Fruit fly (Drosophila melanogaster) whole organism, embryonic: ENCODE data around the gene Grasp65.

Experiments used
- Ada2b ChIP-seq: fragments of 200-800 bp; sonication (Bioruptor generic); IDR thresholded peaks from 2 replicates; pipeline ENCODE4 v1.3.6; 2022; ENCODE audit warnings: missing biosample characterization, missing genetic modification characterization
- B-H2 ChIP-seq: fragments of 200-800 bp; sonication (Bioruptor generic); optimal IDR thresholded peaks from 2 replicates; lab custom pipeline; 2018; ENCODE audit warnings: missing biosample characterization, mild to moderate bottlenecking, missing genetic modification characterization
- CG10209 ChIP-seq: fragments of 200-800 bp; sonication (Bioruptor generic); optimal IDR thresholded peaks from 3 replicates; lab custom pipeline; 2017; ENCODE audit warnings: missing biosample characterization, mild to moderate bottlenecking, missing genetic modification characterization, missing genetic modification reagents
- CG10431 ChIP-seq: fragments of 200-800 bp; sonication (Bioruptor generic); optimal IDR thresholded peaks from 3 replicates; lab custom pipeline; 2018; ENCODE audit warnings: missing biosample characterization, mild to moderate bottlenecking, missing genetic modification characterization
- CG11085 ChIP-seq: fragments of 200-800 bp; sonication (Bioruptor generic); IDR thresholded peaks from 2 replicates; pipeline ENCODE4 v1.3.6; 2022; ENCODE audit warnings: missing biosample characterization, missing genetic modification characterization
- CG11560 ChIP-seq: fragments of 200-800 bp; sonication (Bioruptor generic); IDR thresholded peaks from 3 replicates; pipeline ENCODE4 v1.3.6; 2022; ENCODE audit warnings: missing biosample characterization, missing genetic modification characterization
- CG12071 ChIP-seq: fragments of 200-800 bp; sonication (Bioruptor generic); optimal IDR thresholded peaks from 3 replicates; lab custom pipeline; 2018; ENCODE audit warnings: missing biosample characterization, mild to moderate bottlenecking, missing genetic modification characterization
- CG12155 ChIP-seq: fragments of 200-800 bp; sonication (Bioruptor generic); optimal IDR thresholded peaks from 3 replicates; lab custom pipeline; 2016; ENCODE audit warnings: missing biosample characterization, missing genetic modification characterization
- CG13123 ChIP-seq: fragments of 200-800 bp; sonication (Bioruptor generic); optimal IDR thresholded peaks from 2 replicates; lab custom pipeline; 2016; ENCODE audit warnings: missing biosample characterization, missing genetic modification characterization
- CG14014 ChIP-seq: fragments of 200-800 bp; sonication (Bioruptor generic); IDR thresholded peaks from 2 replicates; pipeline ENCODE4 v1.3.6; 2022; ENCODE audit warnings: missing biosample characterization, missing genetic modification characterization
- CG14441 ChIP-seq: fragments of 200-800 bp; sonication (Bioruptor generic); IDR thresholded peaks from 2 replicates; pipeline ENCODE4 v1.3.6; 2022; ENCODE audit warnings: missing biosample characterization, missing genetic modification characterization
- CG1603 ChIP-seq: fragments of 200-800 bp; sonication (Bioruptor generic); optimal IDR thresholded peaks from 2 replicates; lab custom pipeline; 2019; ENCODE audit warnings: missing biosample characterization, mild to moderate bottlenecking, missing genetic modification characterization, moderate library complexity
- CG17912 ChIP-seq: fragments of 200-800 bp; sonication (Bioruptor generic); optimal IDR thresholded peaks from 2 replicates; lab custom pipeline; 2018; ENCODE audit warnings: missing biosample characterization, mild to moderate bottlenecking, missing genetic modification characterization
- CG18599 ChIP-seq: fragments of 200-800 bp; sonication (Bioruptor generic); optimal IDR thresholded peaks from 3 replicates; lab custom pipeline; 2017; ENCODE audit warnings: missing biosample characterization, missing genetic modification characterization, mild to moderate bottlenecking, moderate library complexity, missing genetic modification reagents
- CG2889 ChIP-seq: fragments of 200-800 bp; sonication (Bioruptor generic); IDR thresholded peaks from 3 replicates; pipeline ENCODE4 v1.3.6; 2022; ENCODE audit warnings: missing biosample characterization, missing genetic modification characterization
- CG30403 ChIP-seq: fragments of 200-800 bp; sonication (Bioruptor generic); optimal IDR thresholded peaks from 3 replicates; lab custom pipeline; 2016; ENCODE audit warnings: missing biosample characterization, missing genetic modification characterization
- CG3726 ChIP-seq: fragments of 200-800 bp; sonication (Bioruptor generic); IDR thresholded peaks from 3 replicates; pipeline ENCODE4, ENCODE4 v1.3.6; 2022; ENCODE audit warnings: missing biosample characterization, missing genetic modification characterization
- CG4424 ChIP-seq: fragments of 200-800 bp; sonication (Bioruptor generic); optimal IDR thresholded peaks from 3 replicates; lab custom pipeline; 2016; ENCODE audit warnings: missing biosample characterization, missing genetic modification characterization
- CG4707 ChIP-seq: fragments of 200-800 bp; sonication (Bioruptor generic); optimal IDR thresholded peaks from 2 replicates; lab custom pipeline; 2018; ENCODE audit warnings: missing biosample characterization, mild to moderate bottlenecking, missing genetic modification characterization, moderate library complexity
- CG4730 ChIP-seq: fragments of 200-800 bp; sonication (Bioruptor generic); IDR thresholded peaks from 2 replicates; pipeline ENCODE4 v1.3.6; 2022; ENCODE audit warnings: missing biosample characterization, missing genetic modification characterization
- CG7556 ChIP-seq: fragments of 200-800 bp; sonication (Bioruptor generic); optimal IDR thresholded peaks from 2 replicates; lab custom pipeline; 2017; ENCODE audit warnings: missing biosample characterization, mild to moderate bottlenecking, missing genetic modification characterization
- CG8359 ChIP-seq: fragments of 200-800 bp; sonication (Bioruptor generic); optimal IDR thresholded peaks from 2 replicates; lab custom pipeline; 2017; ENCODE audit warnings: missing biosample characterization, mild to moderate bottlenecking, missing genetic modification characterization, borderline replicate concordance
- Camta ChIP-seq: fragments of 200-800 bp; sonication (Bioruptor generic); optimal IDR thresholded peaks from 2 replicates; lab custom pipeline; 2016; ENCODE audit warnings: missing biosample characterization, missing genetic modification characterization
- Chrac-16 ChIP-seq: fragments of 200-800 bp; sonication (Bioruptor generic); optimal IDR thresholded peaks from 3 replicates; lab custom pipeline; 2016; ENCODE audit warnings: missing biosample characterization, missing genetic modification characterization
- Dll ChIP-seq: fragments of 200-800 bp; sonication (Bioruptor generic); IDR thresholded peaks from 4 replicates; pipeline ENCODE4 v1.3.6; 2022; ENCODE audit warnings: missing biosample characterization, missing genetic modification characterization; ENCODE audit not compliant: partially characterized antibody
- GATAe ChIP-seq: fragments of 200-800 bp; sonication (Bioruptor generic); conservative IDR thresholded peaks from 2 replicates; pipeline ENCODE4 v1.3.6; 2022; ENCODE audit warnings: missing biosample characterization, missing genetic modification characterization
- Gug ChIP-seq: fragments of 200-800 bp; sonication (Bioruptor generic); IDR thresholded peaks from 4 replicates; pipeline ENCODE4 v1.3.6; 2022; ENCODE audit warnings: missing biosample characterization, missing genetic modification characterization
- HLH4C ChIP-seq: fragments of 200-800 bp; sonication (Bioruptor generic); IDR thresholded peaks from 3 replicates; pipeline ENCODE4 v1.3.6; 2022; ENCODE audit warnings: missing biosample characterization, missing genetic modification characterization; ENCODE audit not compliant: partially characterized antibody
- Hr39 ChIP-seq: fragments of >200 bp; optimal IDR thresholded peaks from 2 replicates; lab custom pipeline; 2017
- Lhr ChIP-seq: fragments of 200-800 bp; sonication (Bioruptor generic); optimal IDR thresholded peaks from 3 replicates; lab custom pipeline; 2017; ENCODE audit warnings: mild to moderate bottlenecking, missing biosample characterization, missing genetic modification reagents, missing genetic modification characterization
- Lpt ChIP-seq: fragments of >200 bp; optimal IDR thresholded peaks from 2 replicates; lab custom pipeline; 2018; ENCODE audit warnings: missing biosample characterization, missing genetic modification characterization
- Mrtf ChIP-seq: fragments of 200-800 bp; sonication (Bioruptor generic); IDR thresholded peaks from 3 replicates; pipeline ENCODE4 v1.3.6; 2022; ENCODE audit warnings: missing biosample characterization, missing genetic modification characterization
- NfI ChIP-seq: fragments of 200-800 bp; sonication (Bioruptor generic); optimal IDR thresholded peaks from 3 replicates; lab custom pipeline; 2018; ENCODE audit warnings: missing biosample characterization, mild to moderate bottlenecking, missing genetic modification characterization, moderate library complexity
- Poxn ChIP-seq: fragments of 200-800 bp; sonication (Bioruptor generic); IDR thresholded peaks from 2 replicates; pipeline ENCODE4 v1.3.6; 2022; ENCODE audit warnings: missing biosample characterization, missing genetic modification characterization
- Scr ChIP-seq: fragments of 200-800 bp; sonication (Bioruptor generic); IDR thresholded peaks from 2 replicates; pipeline ENCODE4 v1.3.6; 2022; ENCODE audit warnings: missing biosample characterization, missing genetic modification characterization; ENCODE audit not compliant: partially characterized antibody
- TFAM ChIP-seq: fragments of 200-800 bp; sonication (Bioruptor generic); optimal IDR thresholded peaks from 2 replicates; lab custom pipeline; 2017; ENCODE audit warnings: missing biosample characterization, missing genetic modification characterization, inconsistent platforms
- Taf1 ChIP-seq: fragments of 200-800 bp; sonication (Bioruptor generic); IDR thresholded peaks from 2 replicates; pipeline ENCODE4 v1.3.6; 2022; ENCODE audit warnings: missing biosample characterization, missing genetic modification characterization
- bcd ChIP-seq: fragments of 200-800 bp; sonication (Bioruptor generic); optimal IDR thresholded peaks from 2 replicates; lab custom pipeline; 2017; ENCODE audit warnings: missing biosample characterization, mild to moderate bottlenecking, missing genetic modification characterization
- fd3F ChIP-seq: fragments of 200-800 bp; sonication (Bioruptor generic); optimal IDR thresholded peaks from 2 replicates; lab custom pipeline; 2018; ENCODE audit warnings: missing biosample characterization, mild to moderate bottlenecking, missing genetic modification characterization, moderate library complexity
- gcm2 ChIP-seq: fragments of 200-800 bp; sonication (Bioruptor generic); optimal IDR thresholded peaks from 2 replicates; lab custom pipeline; 2016; ENCODE audit warnings: missing biosample characterization, missing genetic modification characterization
- gfzf ChIP-seq: fragments of 200-800 bp; sonication (Bioruptor generic); optimal IDR thresholded peaks from 2 replicates; lab custom pipeline; 2016; ENCODE audit warnings: missing biosample characterization, mild to moderate bottlenecking, missing genetic modification characterization, moderate library complexity
- ind ChIP-seq: fragments of 200-800 bp; sonication (Bioruptor generic); optimal IDR thresholded peaks from 3 replicates; lab custom pipeline; 2016; ENCODE audit warnings: missing biosample characterization, missing genetic modification characterization
- jing ChIP-seq: fragments of 200-800 bp; sonication (Bioruptor generic); optimal IDR thresholded peaks from 2 replicates; lab custom pipeline; 2018; ENCODE audit warnings: missing biosample characterization, mild to moderate bottlenecking, missing genetic modification characterization
- lab ChIP-seq: fragments of 200-800 bp; sonication (Bioruptor generic); optimal IDR thresholded peaks from 3 replicates; lab custom pipeline; 2017; ENCODE audit warnings: missing biosample characterization, missing genetic modification characterization, mild to moderate bottlenecking, moderate library complexity, missing genetic modification reagents
- luna ChIP-seq: fragments of 200-800 bp; sonication (Bioruptor generic); optimal IDR thresholded peaks from 2 replicates; lab custom pipeline; 2016; ENCODE audit warnings: missing biosample characterization, missing genetic modification characterization
- mld ChIP-seq: fragments of 200-800 bp; sonication (Bioruptor generic); IDR thresholded peaks from 3 replicates; pipeline ENCODE4 v1.3.6; 2022; ENCODE audit warnings: missing biosample characterization, missing genetic modification characterization; ENCODE audit not compliant: partially characterized antibody
- org-1 ChIP-seq: fragments of 200-800 bp; sonication (Bioruptor generic); optimal IDR thresholded peaks from 2 replicates; lab custom pipeline; 2017; ENCODE audit warnings: missing biosample characterization, missing genetic modification characterization
- p53 ChIP-seq: fragments of 200-800 bp; sonication (Bioruptor generic); optimal IDR thresholded peaks from 2 replicates; lab custom pipeline; 2016; ENCODE audit warnings: missing biosample characterization, missing genetic modification characterization
- sna ChIP-seq: fragments of 200-800 bp; sonication (Bioruptor generic); IDR thresholded peaks from 2 replicates; pipeline ENCODE4 v1.3.6; 2022; ENCODE audit warnings: missing biosample characterization, missing genetic modification characterization; ENCODE audit not compliant: partially characterized antibody

Gene Grasp65

DNA sequence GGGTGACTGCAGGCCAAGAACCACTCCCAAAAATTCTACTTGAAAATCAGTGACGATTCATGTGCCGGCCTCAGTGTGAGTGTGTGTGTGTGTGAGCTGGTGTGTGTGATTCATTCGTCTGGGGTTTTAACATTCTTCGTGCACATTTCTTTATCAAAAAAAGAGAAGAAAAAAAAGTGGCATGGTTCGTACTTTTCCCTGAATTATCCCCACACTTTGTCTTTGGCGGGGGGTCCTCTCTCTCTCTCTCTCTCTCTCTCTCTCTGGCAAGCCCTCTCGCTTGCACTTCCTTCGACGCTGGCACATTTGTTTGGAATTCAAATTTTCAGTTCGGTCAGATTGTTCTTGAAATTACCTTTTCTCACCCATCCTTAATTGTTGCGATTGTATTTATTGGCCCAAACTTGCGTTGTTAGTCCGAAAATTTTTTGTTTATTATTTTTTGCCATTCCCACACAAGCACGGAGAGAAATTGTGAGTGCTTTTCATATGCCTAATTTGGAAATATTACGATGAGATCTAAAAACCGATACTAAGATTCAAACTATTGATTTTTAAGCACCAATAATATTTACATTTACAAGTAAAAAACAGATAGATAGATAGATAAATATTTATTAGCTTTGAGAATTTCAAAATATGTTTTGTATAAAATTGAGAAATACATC lies 4.4 kb downstream of the Grasp65 start (continued):
- no peak for TF ChIP-seq CG4424
- no peak for TF ChIP-seq CG11560 (tag; lab: Robert Waterston, UW)
- peak; percentile 11 for TF ChIP-seq lab (GFP tag; lab: Kevin White, UChicago)
- no peak for TF ChIP-seq Chrac-16
- no peak for TF ChIP-seq mld (GFP tag; lab: Robert Waterston, UW)
- no peak for TF ChIP-seq CG13123 (GFP tag; lab: Kevin White, UChicago)
- TF ChIP-seq CG17912 (GFP tag; lab: Kevin White, UChicago), result no peak

DNA sequence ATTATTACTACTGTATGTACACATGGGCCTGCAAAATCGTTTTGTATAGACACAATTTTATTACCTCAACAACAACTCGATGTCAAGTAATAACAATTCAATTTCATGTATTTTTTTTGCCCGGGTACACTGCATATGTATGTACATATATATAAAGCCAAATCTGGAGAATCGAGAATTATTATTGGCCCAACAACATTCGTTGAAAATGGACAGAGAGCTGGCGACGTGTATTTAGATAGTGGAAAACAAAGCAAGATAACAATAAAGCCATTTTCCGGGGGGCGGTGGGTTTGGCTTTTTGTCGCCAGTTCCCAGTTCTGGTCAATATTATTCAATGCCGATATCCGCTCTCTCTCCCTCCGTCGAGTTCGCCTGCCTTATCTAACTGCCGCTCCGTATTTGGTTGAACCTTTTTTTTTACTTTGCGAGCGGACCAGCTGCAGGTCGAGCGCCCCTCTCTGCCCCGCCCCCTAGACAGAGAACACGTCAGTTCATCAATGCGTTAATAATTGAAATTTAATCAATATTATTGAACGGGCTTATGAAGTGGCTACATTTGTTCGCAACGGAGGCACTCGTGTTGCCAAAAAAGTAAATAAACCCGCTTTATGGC lies 5.1 kb downstream of the Grasp65 start:
- TF ChIP-seq CG11085 (GFP tag; lab: Robert Waterston, UW), result no peak
- no peak for TF ChIP-seq CG12155 (GFP tag; lab: Kevin White, UChicago)
- TF ChIP-seq gcm2 (GFP tag; lab: Kevin White, UChicago), result no peak
- TF ChIP-seq Scr (GFP tag; lab: Robert Waterston, UW), result no peak
- no peak for TF ChIP-seq bcd (GFP tag; lab: Kevin White, UChicago)
- TF ChIP-seq Taf1, result no peak
- TF ChIP-seq sna (GFP tag; lab: Robert Waterston, UW), result no peak
- no peak for TF ChIP-seq HLH4C (GFP tag; lab: Robert Waterston, UW)
- no peak for TF ChIP-seq Ada2b (GFP tag; lab: Robert Waterston, UW)
- TF ChIP-seq Hr39 (lab: Kevin White, UChicago), result no peak
- TF ChIP-seq CG8359 (GFP tag; lab: Kevin White, UChicago), result no peak
- no peak for TF ChIP-seq Poxn
- peak; percentile 23 for TF ChIP-seq CG10431 (GFP tag; lab: Kevin White, UChicago)
- no peak for TF ChIP-seq Lpt (GFP tag; lab: Kevin White, UChicago)
- no peak for TF ChIP-seq CG4730 (GFP tag; lab: Robert Waterston, UW)
- no peak for TF ChIP-seq Lhr
- peak; percentile 56; the same call in 1 of the 2 replicates for TF ChIP-seq GATAe
- no peak for TF ChIP-seq CG30403
- TF ChIP-seq CG10209 (GFP tag; lab: Kevin White, UChicago), result no peak
- TF ChIP-seq Dll (GFP tag; lab: Robert Waterston, UW), result no peak
- TF ChIP-seq gfzf (GFP tag; lab: Kevin White, UChicago), result no peak
- no peak for TF ChIP-seq org-1
- no peak for TF ChIP-seq CG12071 (GFP tag; lab: Kevin White, UChicago)
- TF ChIP-seq Mrtf (GFP tag; lab: Robert Waterston, UW), result no peak
- no peak for TF ChIP-seq B-H2
- no peak for TF ChIP-seq TFAM (GFP tag; lab: Kevin White, UChicago)
- no peak for TF ChIP-seq CG2889 (GFP tag; lab: Robert Waterston, UW)
- no peak for TF ChIP-seq luna (GFP tag; lab: Kevin White, UChicago)
- TF ChIP-seq CG4707, result no peak
- TF ChIP-seq CG18599 (GFP tag; lab: Kevin White, UChicago), result peak; percentile 12
- TF ChIP-seq CG14441 (GFP tag; lab: Robert Waterston, UW), result peak; percentile 33; the same call in 1 of the 2 replicates
- no peak for TF ChIP-seq fd3F
- no peak for TF ChIP-seq CG1603 (tag; lab: Kevin White, UChicago)
- no peak for TF ChIP-seq Camta (GFP tag; lab: Kevin White, UChicago)
- no peak for TF ChIP-seq CG7556
- TF ChIP-seq p53 (GFP tag; lab: Kevin White, UChicago), result no peak
- TF ChIP-seq jing, result no peak
- no peak for TF ChIP-seq CG3726 (GFP tag; lab: Robert Waterston, UW)
- no peak for TF ChIP-seq CG14014 (GFP tag; lab: Robert Waterston, UW)
- no peak for TF ChIP-seq NfI
- no peak for TF ChIP-seq ind (GFP tag; lab: Kevin White, UChicago)
- TF ChIP-seq Gug (GFP tag; lab: Robert Waterston, UW), result no peak
